Worm (Caenorhabditis elegans) whole organism, L1 larva: Measurements from ENCODE around the gene K03H1.9.

Source experiments
- aly-2 ChIP-seq: fragments of 150-350 bp; optimal IDR thresholded peaks from 2 replicates; lab custom pipeline; 2014; ENCODE audit warnings: missing biosample characterization, missing genetic modification characterization
- efl-1 ChIP-seq, 4 experiments: fragments of 150-350 bp; optimal IDR thresholded peaks in 3 of 4; peaks in 1 of 4; 1 replicate in 1 of 4; 2 replicates in 3 of 4; lab custom pipeline; 2014; ENCODE audit warnings: missing biosample characterization in 2 of 4, missing genetic modification characterization in 2 of 4, missing genetic modification reagents in 2 of 4
- ets-5 ChIP-seq: fragments of 200-800 bp; sonication (Bioruptor generic); IDR thresholded peaks from 2 replicates; pipeline ENCODE4 v1.3.6; 2022; ENCODE audit warnings: missing genetic modification characterization, missing compliant biosample characterization
- fkh-10 ChIP-seq: sonication (generic microtip); optimal IDR thresholded peaks from 2 replicates; lab custom pipeline; 2017; ENCODE audit warnings: missing biosample characterization, missing genetic modification reagents, missing genetic modification characterization
- nhr-76 ChIP-seq: sonication (generic microtip); optimal IDR thresholded peaks from 2 replicates; lab custom pipeline; 2017; ENCODE audit warnings: missing biosample characterization, missing genetic modification characterization
- unc-62 ChIP-seq: fragments of 150-350 bp; optimal IDR thresholded peaks from 2 replicates; lab custom pipeline; 2014; ENCODE audit warnings: missing biosample characterization, missing genetic modification reagents, missing genetic modification characterization
- ztf-4 ChIP-seq: fragments of 150-350 bp; optimal IDR thresholded peaks from 2 replicates; lab custom pipeline; 2014; ENCODE audit warnings: missing biosample characterization, missing genetic modification characterization

ce11 chrIII:9972192-9972811, 31.0 kb upstream of the K03H1.9 start:
- TF ChIP-seq unc-62 (GFP tag; lab: Kevin White, UChicago) (no peak), efl-1 (optimal IDR thresholded peaks at IDR 0.05; lab: Kevin White, UChicago) (no peak), efl-1 (GFP tag; optimal IDR thresholded peaks at IDR 0.05 in 1 of 2; lab: Kevin White, UChicago) (peak in 1 of 2 experiments; percentile 74), fkh-10 (GFP tag; lab: Kevin White, UChicago) (peak; percentile 49), aly-2 (no peak), ztf-4 (tag; lab: Kevin White, UChicago) (no peak), nhr-76 (no peak), ets-5 (GFP tag; lab: Robert Waterston, UW) (no peak)
